Fruit fly (Drosophila melanogaster): ENCODE measurements around the gene INPP5E.

The INPP5E gene

dm6 chr3L:12290556-12290955 is 13.1 kb downstream of the INPP5E start:
- TF ChIP-seq prd (optimal IDR thresholded peaks at IDR 0.05) (no peak), prd (GFP tag; IDR thresholded peaks at IDR 0.05) (peak; percentile 28; the same call in 1 of the 3 replicates), CG13123 (GFP tag; optimal IDR thresholded peaks at IDR 0.05) (no peak), nerfin-1 (tag; optimal IDR thresholded peaks at IDR 0.05) (peak; percentile 50), gsb-n (tag; optimal IDR thresholded peaks at IDR 0.05) (peak; percentile 98), Deaf1 (tag; optimal IDR thresholded peaks at IDR 0.05) (peak; percentile 27)

dm6 chr3L:12294602-12295001 is 17.1 kb downstream of the INPP5E start:
- TF ChIP-seq Nf-YB (GFP tag; optimal IDR thresholded peaks at IDR 0.05) = peak; percentile 60
- TF ChIP-seq sens-2 (GFP tag; IDR thresholded peaks at IDR 0.05) = no peak
- TF ChIP-seq CG14441 (GFP tag; IDR thresholded peaks at IDR 0.05) = no peak
- peak; percentile 66 for TF ChIP-seq nerfin-1 (tag; optimal IDR thresholded peaks at IDR 0.05)
- TF ChIP-seq gsb-n (tag; optimal IDR thresholded peaks at IDR 0.05) = peak; percentile 31
- TF ChIP-seq CG11247 (GFP tag; IDR thresholded peaks at IDR 0.05) = 0 out of 2 replicates have a peak, but pooled peaks have one; percentile 17
- TF ChIP-seq CG12769 (tag; optimal IDR thresholded peaks at IDR 0.05) = no peak
- TF ChIP-seq dati (GFP tag; IDR thresholded peaks at IDR 0.05) = no peak
- TF ChIP-seq Bteb2 (GFP tag; optimal IDR thresholded peaks at IDR 0.05) = no peak
- no peak for TF ChIP-seq hb (GFP tag; IDR thresholded peaks at IDR 0.05; ENCODE audit: partially characterized antibody)
- peak; percentile 59 for TF ChIP-seq pros (GFP tag; optimal IDR thresholded peaks at IDR 0.05)
- no peak for TF ChIP-seq peb (GFP tag; IDR thresholded peaks at IDR 0.05)
- TF ChIP-seq kni (GFP tag; optimal IDR thresholded peaks at IDR 0.05) = peak; percentile 10
- TF ChIP-seq Nf-YC (tag; optimal IDR thresholded peaks at IDR 0.05) = peak; percentile 39
- TF ChIP-seq Oli (tag; optimal IDR thresholded peaks at IDR 0.05) = peak; percentile 1
- no peak for TF ChIP-seq chif (GFP tag; optimal IDR thresholded peaks at IDR 0.05)
- TF ChIP-seq Hey (tag; optimal IDR thresholded peaks at IDR 0.05) = peak; percentile 71
- TF ChIP-seq CG9876 (GFP tag; optimal IDR thresholded peaks at IDR 0.05) = no peak
- TF ChIP-seq oc (tag; optimal IDR thresholded peaks at IDR 0.05) = peak; percentile 66

dm6 chr3L:12296073-12296527 is 18.6 kb downstream of the INPP5E start, which contains the start of gene CG4328:
CG4328 (minus strand) TSS chr3L:12296123.
- TF ChIP-seq ham (GFP tag; IDR thresholded peaks at IDR 0.05) = no peak
- no peak for TF ChIP-seq dimm (GFP tag; IDR thresholded peaks at IDR 0.05)
- no peak for TF ChIP-seq toy (GFP tag; IDR thresholded peaks at IDR 0.05)
- peak; percentile 86 for TF ChIP-seq Nf-YB (GFP tag; optimal IDR thresholded peaks at IDR 0.05)
- 0 out of 2 replicates have a peak, but pooled peaks have one; percentile 29 for TF ChIP-seq CG4360 (GFP tag; IDR thresholded peaks at IDR 0.05)
- peak; percentile 7 for TF ChIP-seq abd-A (tag; optimal IDR thresholded peaks at IDR 0.05)
- no peak for TF ChIP-seq eve (GFP tag; optimal IDR thresholded peaks at IDR 0.05)
- TF ChIP-seq CG43689 (GFP tag; IDR thresholded peaks at IDR 0.05) = no peak
- peak in 1 of 2 experiments; percentile 11 for TF ChIP-seq Trl (optimal IDR thresholded peaks at IDR 0.05)
- no peak for TF ChIP-seq Trl (GFP tag; optimal IDR thresholded peaks at IDR 0.05)
- peak; percentile 66 for TF ChIP-seq ewg (GFP tag; optimal IDR thresholded peaks at IDR 0.05)
- no peak for TF ChIP-seq Pdp1 (GFP tag; optimal IDR thresholded peaks at IDR 0.05)
- TF ChIP-seq Nf-YC (tag; optimal IDR thresholded peaks at IDR 0.05) = peak; percentile 90
- TF ChIP-seq zfh1 (GFP tag; IDR thresholded peaks at IDR 0.05) = no peak
- TF ChIP-seq CG14860 (GFP tag; IDR thresholded peaks at IDR 0.05; ENCODE audit: partially characterized antibody) = no peak
- no peak for TF ChIP-seq dan (GFP tag; IDR thresholded peaks at IDR 0.05)

DNA sequence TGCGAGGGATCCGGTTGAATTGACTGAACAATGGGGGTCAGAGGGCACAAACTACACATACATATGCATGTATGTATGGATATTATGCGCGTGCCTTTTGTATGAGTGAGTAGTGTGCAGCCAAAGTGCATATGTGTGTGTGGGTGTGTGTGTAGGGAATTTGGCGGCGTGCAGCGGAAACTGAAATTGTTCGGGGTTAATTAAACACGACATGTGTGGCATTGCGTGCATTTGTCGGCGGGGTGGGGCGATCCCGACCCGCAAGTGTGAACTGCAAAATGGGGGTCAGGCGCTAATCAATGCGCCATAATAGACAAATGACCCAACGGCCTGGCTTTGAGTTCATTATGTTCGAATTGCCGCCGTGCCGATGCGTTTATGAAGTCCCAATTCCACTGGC is 20.6 kb downstream of the INPP5E start:
- 0 out of 2 replicates have a peak, but pooled peaks have one; percentile 19 for TF ChIP-seq Dref (GFP tag; IDR thresholded peaks at IDR 0.05)
- 0 out of 3 replicates have a peak, but pooled peaks have one; percentile 49 for TF ChIP-seq ci (GFP tag; IDR thresholded peaks at IDR 0.05)
- TF ChIP-seq ewg (GFP tag; optimal IDR thresholded peaks at IDR 0.05) = no peak
- 0 out of 4 replicates have a peak, but pooled peaks have one; percentile 62 for TF ChIP-seq chinmo (GFP tag; IDR thresholded peaks at IDR 0.05; ENCODE audit: partially characterized antibody)
- peak in 1 of 2 experiments; percentile 67 for TF ChIP-seq Hr78 (GFP tag; optimal IDR thresholded peaks at IDR 0.05)
- TF ChIP-seq twi (tag; optimal IDR thresholded peaks at IDR 0.05) = peak; percentile 35
- TF ChIP-seq aop (GFP tag; IDR thresholded peaks at IDR 0.05) = 0 out of 2 replicates have a peak, but pooled peaks have one; percentile 7
- TF ChIP-seq CG11247 (GFP tag; IDR thresholded peaks at IDR 0.05) = no peak
- TF ChIP-seq dmrt11E (tag; optimal IDR thresholded peaks at IDR 0.05) = no peak
- peak; percentile 12 for TF ChIP-seq CG7745 (tag; optimal IDR thresholded peaks at IDR 0.05)
- TF ChIP-seq tin (GFP tag; optimal IDR thresholded peaks at IDR 0.05) = no peak
- TF ChIP-seq gcm (GFP tag; optimal IDR thresholded peaks at IDR 0.05) = peak; percentile 83

Data from whole organism, embryonic.